Worm (Caenorhabditis elegans) whole organism, young adult: ENCODE data around the gene F15G9.1.

Experiments
- B0019.2 ChIP-seq: fragments of 200-800 bp; sonication (Bioruptor generic); conservative IDR thresholded peaks from 2 replicates; pipeline ENCODE4 v1.3.6; 2022; ENCODE audit warnings: missing genetic modification reagents, missing genetic modification characterization, missing compliant biosample characterization
- B0261.1 ChIP-seq: sonication (generic microtip); optimal IDR thresholded peaks from 2 replicates; lab custom pipeline; 2016; ENCODE audit warnings: mild to moderate bottlenecking, missing genetic modification characterization, moderate library complexity, missing compliant biosample characterization
- C06A6.2 ChIP-seq: fragments of 200-800 bp; sonication (Bioruptor generic); conservative IDR thresholded peaks from 2 replicates; pipeline ENCODE4 v1.3.6; 2022; ENCODE audit warnings: missing genetic modification characterization, missing compliant biosample characterization
- F22D6.2 ChIP-seq: sonication (generic microtip); optimal IDR thresholded peaks from 2 replicates; lab custom pipeline; 2016; ENCODE audit warnings: mild to moderate bottlenecking, missing genetic modification characterization, missing compliant biosample characterization
- F39B2.1 ChIP-seq: fragments of 200-800 bp; sonication (Bioruptor generic); IDR thresholded peaks from 2 replicates; pipeline ENCODE4 v1.3.6; 2022; ENCODE audit warnings: missing genetic modification reagents, missing genetic modification characterization, missing compliant biosample characterization
- F49E8.2 ChIP-seq: sonication (generic microtip); optimal IDR thresholded peaks from 3 replicates; lab custom pipeline; 2017; ENCODE audit warnings: missing genetic modification characterization, mild to moderate bottlenecking, missing compliant biosample characterization, antibody characterized with exemption, moderate library complexity; ENCODE audit not compliant: insufficient read depth
- F57A8.1 ChIP-seq: fragments of 200-800 bp; sonication (Bioruptor generic); optimal IDR thresholded peaks from 2 replicates; lab custom pipeline; 2018; ENCODE audit warnings: mild to moderate bottlenecking, missing genetic modification characterization, moderate library complexity, missing compliant biosample characterization
- K12H6.12 ChIP-seq: fragments of 200-800 bp; sonication (Bioruptor generic); optimal IDR thresholded peaks from 2 replicates; lab custom pipeline; 2018; ENCODE audit warnings: mild to moderate bottlenecking, missing genetic modification characterization, missing compliant biosample characterization
- T07F8.4 ChIP-seq: sonication (generic microtip); optimal IDR thresholded peaks from 2 replicates; lab custom pipeline; 2016; ENCODE audit warnings: mild to moderate bottlenecking, missing genetic modification characterization, moderate library complexity, missing compliant biosample characterization
- Y53F4B.3 ChIP-seq: fragments of 200-800 bp; sonication (Bioruptor generic); IDR thresholded peaks from 2 replicates; pipeline ENCODE4 v1.3.6; 2022; ENCODE audit warnings: missing genetic modification reagents, missing genetic modification characterization, missing compliant biosample characterization
- Y79H2A.3 ChIP-seq: fragments of 200-800 bp; sonication (Bioruptor generic); conservative IDR thresholded peaks from 2 replicates; pipeline ENCODE4 v1.3.6; 2022; ENCODE audit warnings: missing genetic modification reagents, missing genetic modification characterization, missing compliant biosample characterization
- ama-1 ChIP-seq, 3 experiments: fragments of 150-350 bp in 1 of 3; sonication (generic microtip) in 2 of 3; optimal IDR thresholded peaks; 2 replicates each; lab custom pipeline; 2014 to 2018; ENCODE audit warnings: missing biosample characterization in 2 of 3, missing genetic modification characterization in 2 of 3, missing genetic modification reagents in 2 of 3
- aptf-2 ChIP-seq: fragments of 200-800 bp; sonication (Bioruptor generic); conservative IDR thresholded peaks from 2 replicates; pipeline ENCODE4 v1.3.6; 2022; ENCODE audit warnings: missing genetic modification reagents, missing genetic modification characterization, missing compliant biosample characterization
- aptf-3 ChIP-seq: fragments of 200-800 bp; sonication (Bioruptor generic); IDR thresholded peaks from 2 replicates; pipeline ENCODE4 v1.3.6; 2022; ENCODE audit warnings: missing genetic modification characterization, missing compliant biosample characterization
- attf-3 ChIP-seq: fragments of 200-800 bp; sonication (Bioruptor generic); conservative IDR thresholded peaks from 2 replicates; pipeline ENCODE4 v1.3.6; 2022; ENCODE audit warnings: missing genetic modification reagents, missing genetic modification characterization, missing compliant biosample characterization
- bed-1 ChIP-seq: fragments of 200-800 bp; sonication (Bioruptor generic); IDR thresholded peaks from 2 replicates; pipeline ENCODE4 v1.3.6; 2022; ENCODE audit warnings: missing genetic modification reagents, missing genetic modification characterization, missing compliant biosample characterization
- bed-2 ChIP-seq: fragments of 200-800 bp; sonication (Bioruptor generic); IDR thresholded peaks from 2 replicates; pipeline ENCODE4 v1.3.6; 2022; ENCODE audit warnings: missing genetic modification reagents, missing genetic modification characterization, missing compliant biosample characterization
- ccch-3 ChIP-seq: fragments of 200-800 bp; sonication (Bioruptor generic); optimal IDR thresholded peaks from 2 replicates; lab custom pipeline; 2018; ENCODE audit warnings: mild to moderate bottlenecking, missing genetic modification characterization, missing compliant biosample characterization
- cebp-2 ChIP-seq: fragments of 200-800 bp; sonication (Bioruptor generic); IDR thresholded peaks from 2 replicates; pipeline ENCODE4 v1.3.6; 2022; ENCODE audit warnings: missing genetic modification characterization, missing compliant biosample characterization
- ceh-100 ChIP-seq: fragments of 200-800 bp; sonication (Bioruptor generic); IDR thresholded peaks from 2 replicates; pipeline ENCODE4 v1.3.6; 2022; ENCODE audit warnings: missing genetic modification reagents, missing genetic modification characterization, missing compliant biosample characterization
- chd-7 ChIP-seq: sonication (generic microtip); optimal IDR thresholded peaks from 2 replicates; lab custom pipeline; 2016; ENCODE audit warnings: mild to moderate bottlenecking, missing genetic modification characterization, moderate library complexity, missing compliant biosample characterization
- egl-44 ChIP-seq: fragments of 200-800 bp; sonication (Bioruptor generic); IDR thresholded peaks from 2 replicates; pipeline ENCODE4 v1.3.6; 2022; ENCODE audit warnings: missing genetic modification reagents, missing genetic modification characterization, missing compliant biosample characterization
- fkh-3 ChIP-seq: sonication (generic microtip); optimal IDR thresholded peaks from 2 replicates; lab custom pipeline; 2016; ENCODE audit warnings: mild to moderate bottlenecking, missing genetic modification characterization, missing compliant biosample characterization
- gei-17 ChIP-seq: fragments of 200-800 bp; sonication (Bioruptor generic); optimal IDR thresholded peaks from 2 replicates; lab custom pipeline; 2018; ENCODE audit warnings: mild to moderate bottlenecking, missing genetic modification characterization, missing compliant biosample characterization
- hlh-26 ChIP-seq: fragments of 200-800 bp; sonication (Bioruptor generic); conservative IDR thresholded peaks from 2 replicates; pipeline ENCODE4 v1.3.6; 2022; ENCODE audit warnings: missing genetic modification reagents, missing genetic modification characterization, missing compliant biosample characterization
- hmg-1.2 ChIP-seq: fragments of 200-800 bp; sonication (Bioruptor generic); IDR thresholded peaks from 2 replicates; pipeline ENCODE4 v1.3.6; 2022; ENCODE audit warnings: missing genetic modification reagents, missing genetic modification characterization, missing compliant biosample characterization
- hmg-20 ChIP-seq: fragments of 200-800 bp; sonication (Bioruptor generic); IDR thresholded peaks from 2 replicates; pipeline ENCODE4 v1.3.6; 2022; ENCODE audit warnings: missing genetic modification reagents, missing genetic modification characterization, missing compliant biosample characterization
- hsf-1 ChIP-seq: fragments of 200-800 bp; sonication (Bioruptor generic); IDR thresholded peaks from 2 replicates; pipeline ENCODE4 v1.3.6; 2022; ENCODE audit warnings: missing genetic modification reagents, missing genetic modification characterization, missing compliant biosample characterization
- madf-10 ChIP-seq: sonication (generic microtip); optimal IDR thresholded peaks from 2 replicates; lab custom pipeline; 2016; ENCODE audit warnings: mild to moderate bottlenecking, missing genetic modification characterization, missing compliant biosample characterization
- madf-3 ChIP-seq: fragments of 200-800 bp; sonication (Bioruptor generic); IDR thresholded peaks from 2 replicates; pipeline ENCODE4 v1.3.6; 2022; ENCODE audit warnings: missing genetic modification reagents, missing genetic modification characterization, missing compliant biosample characterization
- nfya-2 ChIP-seq: fragments of 200-800 bp; sonication (Bioruptor generic); IDR thresholded peaks from 2 replicates; pipeline ENCODE4 v1.3.6; 2022; ENCODE audit warnings: missing genetic modification reagents, missing genetic modification characterization, missing compliant biosample characterization
- nhr-27 ChIP-seq: fragments of 200-800 bp; sonication (Bioruptor generic); optimal IDR thresholded peaks from 2 replicates; lab custom pipeline; 2018; ENCODE audit warnings: mild to moderate bottlenecking, missing genetic modification characterization, moderate library complexity, missing compliant biosample characterization
- nhr-80 ChIP-seq: sonication (generic microtip); optimal IDR thresholded peaks from 2 replicates; lab custom pipeline; 2016; ENCODE audit warnings: missing genetic modification characterization, missing compliant biosample characterization
- nhr-90 ChIP-seq: sonication (generic microtip); optimal IDR thresholded peaks from 2 replicates; lab custom pipeline; 2016; ENCODE audit warnings: missing genotype, mild to moderate bottlenecking, missing genetic modification characterization, missing compliant biosample characterization
- pha-4 ChIP-seq: fragments of 150-350 bp; sonication (generic microtip); optimal IDR thresholded peaks from 2 replicates; lab custom pipeline; 2014; ENCODE audit warnings: missing biosample characterization, missing genetic modification reagents, missing genetic modification characterization
- snpc-3.4 ChIP-seq: sonication (generic microtip); optimal IDR thresholded peaks from 2 replicates; lab custom pipeline; 2017; ENCODE audit warnings: missing genetic modification characterization, mild to moderate bottlenecking, missing compliant biosample characterization, antibody characterized with exemption, moderate library complexity, missing genotype, missing genetic modification reagents
- snpc-4 ChIP-seq, 5 experiments: fragments of 150-350 bp in 1 of 5; sonication (generic microtip) in 4 of 5; optimal IDR thresholded peaks; 2 replicates each; lab custom pipeline; 2014 to 2018; ENCODE audit warnings: missing genetic modification characterization in 5 of 5, missing biosample characterization in 3 of 5, antibody characterized with exemption in 2 of 5, mild to moderate bottlenecking in 2 of 5, missing compliant biosample characterization in 2 of 5, missing genotype in 2 of 5, moderate library complexity in 2 of 5, missing genetic modification reagents in 1 of 5
- sptf-2 ChIP-seq: fragments of 200-800 bp; sonication (Bioruptor generic); optimal IDR thresholded peaks from 2 replicates; lab custom pipeline; 2018; ENCODE audit warnings: mild to moderate bottlenecking, missing genetic modification characterization, missing compliant biosample characterization
- tbx-9 ChIP-seq: sonication (generic microtip); optimal IDR thresholded peaks from 2 replicates; lab custom pipeline; 2016; ENCODE audit warnings: borderline replicate concordance, missing genetic modification characterization, inconsistent platforms, missing compliant biosample characterization
- xnd-1 ChIP-seq: sonication (generic microtip); optimal IDR thresholded peaks from 2 replicates; lab custom pipeline; 2016; ENCODE audit warnings: missing genotype, missing genetic modification reagents, missing genetic modification characterization, missing compliant biosample characterization
- ztf-22 ChIP-seq: fragments of 200-800 bp; sonication (Bioruptor generic); optimal IDR thresholded peaks from 2 replicates; lab custom pipeline; 2018; ENCODE audit warnings: mild to moderate bottlenecking, missing genetic modification characterization, moderate library complexity, missing compliant biosample characterization
- ztf-6 ChIP-seq: fragments of 200-800 bp; sonication (Bioruptor generic); IDR thresholded peaks from 2 replicates; pipeline ENCODE4 v1.3.6; 2022; ENCODE audit warnings: missing genetic modification reagents, missing genetic modification characterization, missing compliant biosample characterization

The F15G9.1 gene

DNA sequence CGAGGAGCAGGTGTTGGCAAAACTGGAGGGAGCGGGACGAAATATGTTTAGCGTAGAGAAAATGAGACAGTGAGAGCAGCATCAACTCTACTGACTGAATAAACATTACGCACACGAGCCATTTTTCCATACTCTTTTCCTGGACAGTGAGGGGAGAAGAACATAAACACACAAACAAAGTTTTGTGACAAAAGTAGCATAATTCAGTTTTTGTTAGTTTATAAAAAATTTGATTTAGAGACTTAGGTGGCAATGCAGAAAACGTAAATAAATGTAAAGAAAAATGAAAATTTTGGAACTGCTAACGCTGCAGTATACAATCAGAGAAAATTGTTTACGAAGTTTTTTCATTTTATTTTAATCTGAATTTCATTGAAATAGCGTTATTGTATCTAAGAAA, 33.0 kb upstream of the F15G9.1 start:
- TF ChIP-seq snpc-3.4 (tag; lab: Kevin White, UChicago): no peak
- no peak for TF ChIP-seq hsf-1 (GFP tag; lab: Robert Waterston, UW)
- peak; percentile 25 for TF ChIP-seq nhr-80 (tag; lab: Kevin White, UChicago)
- TF ChIP-seq aptf-3 (GFP tag; lab: Robert Waterston, UW): no peak

DNA sequence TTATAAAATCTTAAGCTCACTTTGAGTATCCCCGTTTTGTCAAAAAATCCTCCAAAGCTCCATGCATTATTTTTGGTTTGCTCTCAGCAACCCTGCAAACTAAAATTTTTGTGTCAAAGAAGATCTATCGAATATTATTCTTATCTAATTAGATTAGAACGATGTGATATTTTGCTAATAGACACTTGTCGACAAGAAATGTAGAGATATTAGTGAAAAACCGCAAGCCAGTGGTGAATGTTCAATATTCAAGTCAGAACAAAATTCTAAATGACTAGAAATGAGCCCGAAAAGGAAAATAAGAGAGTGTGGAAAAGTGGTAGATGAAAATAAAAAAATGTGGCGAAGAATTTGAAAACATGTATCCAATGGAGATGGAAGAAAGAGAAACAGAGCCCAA, 31.4 kb upstream of the F15G9.1 start, which contains the start of gene C43C3.4:
C43C3.4 (minus strand) TSS at position 101 of the 400 bp plus-strand sequence.
- no peak for TF ChIP-seq chd-7
- TF ChIP-seq, all 124 proteins: peak for 0

DNA sequence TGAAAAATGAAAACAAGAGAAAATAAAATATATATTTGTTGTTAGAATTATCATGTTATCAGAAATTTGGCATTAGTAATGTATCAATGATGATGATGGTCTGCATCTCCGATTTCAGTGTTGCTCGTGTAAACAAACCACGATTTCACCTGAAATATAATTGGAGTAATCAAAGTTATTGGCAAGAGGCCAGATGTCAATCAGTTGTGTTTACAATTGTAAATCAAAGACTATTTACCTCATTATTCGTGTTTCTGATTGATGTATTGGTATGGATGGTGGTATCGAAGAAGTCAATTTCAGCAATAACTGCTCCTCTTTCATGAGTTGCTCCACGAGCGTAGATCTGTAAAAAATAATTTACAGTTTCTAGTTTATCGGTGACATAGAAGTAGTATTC, 30.2 kb upstream of the F15G9.1 start:
- no peak for TF ChIP-seq tbx-9 (tag; lab: Kevin White, UChicago)
- no peak for TF ChIP-seq sptf-2 (GFP tag; lab: Kevin White, UChicago)
- TF ChIP-seq pha-4 (tag; lab: Kevin White, UChicago): peak; percentile 92
- no peak for TF ChIP-seq F49E8.2 (tag; lab: Kevin White, UChicago)
- no peak for TF ChIP-seq bed-2 (GFP tag; lab: Robert Waterston, UW)
- no peak for TF ChIP-seq Y53F4B.3
- TF ChIP-seq C06A6.2 (GFP tag; lab: Robert Waterston, UW): no peak
- TF ChIP-seq nhr-27: no peak
- peak; percentile 69 for TF ChIP-seq nhr-80 (tag; lab: Kevin White, UChicago)
- no peak for TF ChIP-seq egl-44 (GFP tag; lab: Robert Waterston, UW)
- no peak for TF ChIP-seq gei-17
- TF ChIP-seq F57A8.1 (GFP tag; lab: Kevin White, UChicago): no peak
- peak; percentile 14 for TF ChIP-seq ztf-22 (GFP tag; lab: Kevin White, UChicago)
- TF ChIP-seq B0019.2 (GFP tag; lab: Robert Waterston, UW): no peak
- TF ChIP-seq hlh-26 (GFP tag; lab: Robert Waterston, UW): no peak
- no peak for TF ChIP-seq ztf-6 (GFP tag; lab: Robert Waterston, UW)
- TF ChIP-seq snpc-3.4 (tag; lab: Kevin White, UChicago): no peak
- no peak for TF ChIP-seq Y79H2A.3 (GFP tag; lab: Robert Waterston, UW)
- no peak for TF ChIP-seq cebp-2 (GFP tag; lab: Robert Waterston, UW)
- TF ChIP-seq ama-1 (optimal IDR thresholded peaks at IDR 0.05; lab: Kevin White, UChicago): no peak
- no peak for TF ChIP-seq ama-1 (GFP tag; optimal IDR thresholded peaks at IDR 0.05; lab: Kevin White, UChicago)
- TF ChIP-seq hsf-1 (GFP tag; lab: Robert Waterston, UW): no peak
- TF ChIP-seq F22D6.2 (tag; lab: Kevin White, UChicago): no peak
- TF ChIP-seq ccch-3 (GFP tag; lab: Kevin White, UChicago): no peak
- no peak for TF ChIP-seq attf-3 (GFP tag; lab: Robert Waterston, UW)
- TF ChIP-seq madf-10 (tag; lab: Kevin White, UChicago): no peak
- TF ChIP-seq, all 124 proteins: peak for 3

DNA sequence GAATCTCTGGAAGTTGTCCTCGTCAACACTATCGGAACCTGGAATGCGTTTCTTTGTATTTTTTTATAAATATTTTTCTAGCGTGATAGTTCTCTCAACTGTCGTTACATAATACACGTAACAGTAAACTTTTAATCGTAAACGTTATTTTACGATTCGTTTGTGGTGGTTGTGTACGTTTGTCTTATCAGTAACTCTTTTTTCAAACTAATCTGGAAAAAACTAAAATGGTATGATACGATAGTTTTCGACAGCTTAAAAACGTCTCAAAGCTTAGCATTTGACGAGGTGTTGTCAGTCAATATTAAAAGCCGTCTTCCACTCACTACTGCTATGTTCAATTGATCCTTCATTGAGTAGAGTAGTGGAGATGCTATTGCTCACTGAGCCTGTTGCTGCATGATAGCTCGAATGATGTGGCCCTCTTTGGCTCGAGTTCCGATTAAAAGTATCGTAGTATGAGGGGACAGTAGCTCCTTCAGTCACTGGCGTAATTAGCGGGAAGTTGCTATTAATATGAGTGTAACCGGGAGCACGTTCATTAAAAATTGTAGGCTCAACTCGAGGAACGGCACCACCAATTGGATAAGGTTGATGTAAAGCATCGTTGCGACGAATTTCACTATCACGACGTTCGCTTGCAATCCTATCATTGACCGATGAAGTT, 29.3 kb upstream of the F15G9.1 start:
- TF ChIP-seq nhr-90 (tag; lab: Kevin White, UChicago): no peak
- no peak for TF ChIP-seq madf-3 (GFP tag; lab: Robert Waterston, UW)
- TF ChIP-seq hmg-20 (GFP tag; lab: Robert Waterston, UW): no peak
- no peak for TF ChIP-seq ceh-100 (GFP tag; lab: Robert Waterston, UW)
- TF ChIP-seq T07F8.4 (tag; lab: Kevin White, UChicago): no peak
- TF ChIP-seq K12H6.12 (tag; lab: Kevin White, UChicago): no peak
- no peak for TF ChIP-seq nfya-2 (GFP tag; lab: Robert Waterston, UW)
- TF ChIP-seq F39B2.1 (GFP tag; lab: Robert Waterston, UW): no peak
- no peak for TF ChIP-seq hmg-1.2 (GFP tag; lab: Robert Waterston, UW)
- TF ChIP-seq fkh-3 (tag; lab: Kevin White, UChicago): no peak
- no peak for TF ChIP-seq xnd-1 (tag; lab: Kevin White, UChicago)
- TF ChIP-seq bed-1 (GFP tag; lab: Robert Waterston, UW): no peak
- TF ChIP-seq snpc-4 (GFP tag; optimal IDR thresholded peaks at IDR 0.05; lab: Kevin White, UChicago): no peak
- TF ChIP-seq snpc-4 (tag; optimal IDR thresholded peaks at IDR 0.05; lab: Kevin White, UChicago): no peak
- TF ChIP-seq attf-3 (GFP tag; lab: Robert Waterston, UW): no peak
- TF ChIP-seq B0261.1 (tag; lab: Kevin White, UChicago): no peak
- TF ChIP-seq aptf-2: no peak
